Fruit fly (Drosophila melanogaster): ENCODE measurements around the gene CG3226.

The CG3226 gene

dm6 chrX:6638123-6638522 is 15.9 kb downstream of the CG3226 start (continued):
- TF ChIP-seq CG10543 (GFP tag; optimal IDR thresholded peaks at IDR 0.05) = peak; percentile 29
- TF ChIP-seq lab (GFP tag; optimal IDR thresholded peaks at IDR 0.05) = peak; percentile 56
- TF ChIP-seq CG4707 (GFP tag; optimal IDR thresholded peaks at IDR 0.05) = peak; percentile 5
- TF ChIP-seq CG14014 (GFP tag; IDR thresholded peaks at IDR 0.05) = peak; percentile 13; the same call in 1 of the 2 replicates
- TF ChIP-seq Dip2 (GFP tag; IDR thresholded peaks at IDR 0.05) = no peak
- TF ChIP-seq gce (GFP tag; IDR thresholded peaks at IDR 0.05) = 0 out of 3 replicates have a peak, but pooled peaks have one; percentile 6
- peak; percentile 3 for TF ChIP-seq CG6813 (GFP tag; optimal IDR thresholded peaks at IDR 0.05)
- TF ChIP-seq Vsx1 (GFP tag; optimal IDR thresholded peaks at IDR 0.05) = peak; percentile 44
- no peak for TF ChIP-seq hkb (optimal IDR thresholded peaks at IDR 0.05)
- peak; percentile 49 for TF ChIP-seq hkb (GFP tag; IDR thresholded peaks at IDR 0.05)
- peak; percentile 7 for TF ChIP-seq unpg (GFP tag; optimal IDR thresholded peaks at IDR 0.05)
- TF ChIP-seq dimm (GFP tag; IDR thresholded peaks at IDR 0.05) = no peak
- TF ChIP-seq CG16813 (GFP tag; IDR thresholded peaks at IDR 0.05; ENCODE audit: partially characterized antibody) = no peak
- TF ChIP-seq CG3407 (GFP tag; optimal IDR thresholded peaks at IDR 0.05) = peak; percentile 15
- TF ChIP-seq CG13424 (tag; optimal IDR thresholded peaks at IDR 0.05) = peak; percentile 13
- TF ChIP-seq CG13296 (GFP tag; optimal IDR thresholded peaks at IDR 0.05) = peak; percentile 53
- TF ChIP-seq Fer1 (GFP tag; optimal IDR thresholded peaks at IDR 0.05) = peak; percentile 46
- peak; percentile 3 for TF ChIP-seq kni (GFP tag; optimal IDR thresholded peaks at IDR 0.05)
- peak; percentile 8 for TF ChIP-seq CG1529 (GFP tag; optimal IDR thresholded peaks at IDR 0.05)
- TF ChIP-seq stc (GFP tag; IDR thresholded peaks at IDR 0.05) = 0 out of 2 replicates have a peak, but pooled peaks have one; percentile 26
- peak; percentile 56 for TF ChIP-seq CG2678 (tag; optimal IDR thresholded peaks at IDR 0.05)
- TF ChIP-seq caup (GFP tag; optimal IDR thresholded peaks at IDR 0.05; ENCODE audit: severe bottlenecking) = peak; percentile 18
- no peak for TF ChIP-seq CG32532 (GFP tag; IDR thresholded peaks at IDR 0.05)
- no peak for TF ChIP-seq az2 (GFP tag; optimal IDR thresholded peaks at IDR 0.05)
- TF ChIP-seq ATbp (GFP tag; optimal IDR thresholded peaks at IDR 0.05) = peak; percentile 57
- TF ChIP-seq CG4820 (GFP tag; optimal IDR thresholded peaks at IDR 0.05) = no peak
- TF ChIP-seq Dbx (GFP tag; IDR thresholded peaks at IDR 0.05) = 0 out of 3 replicates have a peak, but pooled peaks have one; percentile 34
- TF ChIP-seq CG12071 (GFP tag; optimal IDR thresholded peaks at IDR 0.05) = peak; percentile 41
- TF ChIP-seq CG17359 (tag; optimal IDR thresholded peaks at IDR 0.05) = peak; percentile 47
- TF ChIP-seq odd (GFP tag; optimal IDR thresholded peaks at IDR 0.05) = peak; percentile 46

- no peak for TF ChIP-seq jigr1 (GFP tag; IDR thresholded peaks at IDR 0.05)
- no peak for TF ChIP-seq gt (GFP tag; IDR thresholded peaks at IDR 0.05)
- TF ChIP-seq pb (GFP tag; optimal IDR thresholded peaks at IDR 0.05) = no peak
- TF ChIP-seq lab (GFP tag; optimal IDR thresholded peaks at IDR 0.05) = no peak
- TF ChIP-seq fd3F (GFP tag; optimal IDR thresholded peaks at IDR 0.05) = no peak
- no peak for TF ChIP-seq cato (GFP tag; optimal IDR thresholded peaks at IDR 0.05; ENCODE audit: borderline replicate concordance)
- TF ChIP-seq croc (GFP tag; conservative IDR thresholded peaks at IDR 0.05) = no peak
- no peak for TF ChIP-seq bsh (GFP tag; optimal IDR thresholded peaks at IDR 0.05)
- no peak for TF ChIP-seq CG11560 (tag; IDR thresholded peaks at IDR 0.05)
These were observed 20.4 kb downstream of the CG3226 start, which contains the start of gene CG14443 for dm6 chrX:6633659-6634058. Gene CG14443 (plus strand): TSS chrX:6633959.

dm6 chrX:6631885-6632284 is 22.2 kb downstream of the CG3226 start:
- peak; percentile 66 for TF ChIP-seq nom (GFP tag; optimal IDR thresholded peaks at IDR 0.05)
- TF ChIP-seq slbo (GFP tag; IDR thresholded peaks at IDR 0.05) = no peak
- peak; percentile 70 for TF ChIP-seq Drgx (GFP tag; IDR thresholded peaks at IDR 0.05)
- peak in 1 of 2 experiments; percentile 69 for TF ChIP-seq bsh (GFP tag; optimal IDR thresholded peaks at IDR 0.05)

Data from whole organism, embryonic.